Fruit fly (Drosophila melanogaster) ovary, adult (tissue): ENCODE data around the gene bves.

Experiments used
- CG17801 ChIP-seq: fragments of 200-800 bp; optimal IDR thresholded peaks from 2 replicates; lab custom pipeline; 2019; ENCODE audit warnings: missing biosample characterization, mild to moderate bottlenecking, missing genetic modification characterization, moderate library complexity; ENCODE audit not compliant: partially characterized antibody

Gene bves

DNA sequence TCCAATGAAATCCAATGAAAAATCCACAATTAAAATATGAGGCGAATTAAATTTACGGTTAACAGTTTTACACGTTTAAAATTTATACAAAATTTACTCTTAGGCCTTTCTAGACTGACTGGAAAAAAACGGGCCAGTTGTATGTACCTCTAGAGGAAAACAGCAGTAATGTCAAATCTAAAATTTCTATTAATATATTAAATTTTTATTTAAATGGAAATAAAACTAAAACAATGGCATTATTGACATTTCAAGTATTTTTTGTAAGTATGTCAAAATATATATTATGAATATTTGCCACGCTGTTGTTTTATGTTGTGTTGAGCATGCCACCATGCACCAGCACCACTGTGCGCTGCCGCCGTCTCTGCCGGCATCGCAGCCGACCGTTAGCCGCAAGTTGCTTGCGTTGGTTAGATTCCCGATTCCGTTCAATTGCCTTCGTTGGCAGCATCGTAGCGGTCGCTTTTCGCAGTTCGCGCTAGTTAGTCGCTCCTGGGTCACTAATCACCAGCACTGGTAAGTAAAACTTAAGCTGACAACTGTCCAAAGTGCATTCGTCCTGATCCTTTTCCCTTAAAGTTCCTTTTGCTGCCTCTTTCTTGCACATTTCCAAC, 8.8 kb upstream of the bves start, which contains the start of gene Cbs:
Gene Cbs, plus strand, starts transcription at position 308 of the 617 bp plus-strand sequence.
- no peak for TF ChIP-seq CG17801 (GFP tag; lab: Kevin White, UChicago)

dm6 chrX:21045448-21045941, 8.3 kb upstream of the bves start:
- TF ChIP-seq CG17801 (GFP tag; lab: Kevin White, UChicago): no peak

DNA sequence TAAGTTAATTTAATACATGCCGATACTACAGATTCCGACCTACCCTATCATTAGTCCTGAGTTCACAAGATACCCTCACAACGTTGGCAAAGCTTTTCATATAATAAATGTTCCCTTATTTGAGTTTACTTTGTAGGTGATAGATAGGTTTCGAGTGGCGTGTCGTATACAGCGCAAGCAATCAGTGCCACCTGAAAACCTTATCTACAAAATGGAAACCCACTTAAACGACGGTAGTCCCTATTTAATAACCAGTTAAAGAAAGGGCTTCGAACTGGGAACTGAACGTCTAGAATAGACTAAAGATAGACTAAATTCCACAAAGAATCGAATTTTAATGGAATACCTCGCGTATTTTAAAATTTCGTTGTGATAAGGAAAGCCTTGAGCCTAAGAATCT, 7.6 kb upstream of the bves start:
- TF ChIP-seq CG17801 (GFP tag; lab: Kevin White, UChicago): no peak

DNA sequence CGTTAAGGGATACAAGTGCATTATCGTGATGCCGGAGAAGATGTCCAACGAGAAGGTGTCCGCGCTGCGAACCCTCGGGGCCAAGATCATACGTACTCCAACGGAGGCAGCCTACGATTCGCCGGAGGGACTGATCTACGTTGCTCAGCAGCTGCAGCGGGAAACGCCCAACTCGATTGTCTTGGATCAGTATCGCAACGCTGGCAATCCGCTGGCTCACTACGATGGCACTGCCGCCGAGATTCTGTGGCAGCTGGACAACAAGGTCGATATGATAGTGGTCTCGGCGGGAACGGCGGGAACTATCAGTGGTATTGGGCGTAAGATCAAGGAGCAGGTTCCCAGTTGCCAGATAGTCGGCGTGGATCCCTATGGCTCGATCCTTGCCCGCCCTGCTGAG, 6.0 kb upstream of the bves start:
- no peak for TF ChIP-seq CG17801 (GFP tag; lab: Kevin White, UChicago)

DNA sequence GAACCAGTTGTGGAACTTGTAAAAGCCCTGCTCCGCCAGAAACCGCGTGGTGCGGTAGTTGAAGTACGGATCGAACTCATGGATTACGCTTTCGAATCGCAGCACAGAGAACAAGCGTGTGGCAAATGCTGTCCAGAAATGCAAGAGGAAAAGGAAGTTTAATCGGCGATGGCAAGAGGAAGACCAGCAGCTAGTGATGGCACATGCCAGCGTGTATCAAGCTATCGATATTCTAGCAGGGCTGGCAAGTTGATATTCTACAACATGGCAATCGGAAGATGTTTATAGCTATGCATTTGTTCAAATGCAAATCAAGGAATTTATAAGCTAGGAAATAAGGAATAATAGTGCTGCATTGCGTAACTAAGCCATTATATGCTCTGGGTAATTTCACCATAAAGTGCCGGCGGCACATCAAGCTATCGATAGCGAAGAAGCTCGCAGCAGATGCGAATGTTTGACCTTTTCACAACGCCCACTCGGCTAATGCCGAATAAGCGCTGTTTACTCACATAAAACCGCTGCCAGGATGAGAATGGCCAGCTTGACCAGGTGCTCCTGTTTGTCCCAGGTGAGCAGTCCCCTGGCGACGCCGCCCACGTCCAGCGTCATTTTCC, 556 bp upstream of the bves start:
- peak; percentile 87 for TF ChIP-seq CG17801 (GFP tag; lab: Kevin White, UChicago)

DNA sequence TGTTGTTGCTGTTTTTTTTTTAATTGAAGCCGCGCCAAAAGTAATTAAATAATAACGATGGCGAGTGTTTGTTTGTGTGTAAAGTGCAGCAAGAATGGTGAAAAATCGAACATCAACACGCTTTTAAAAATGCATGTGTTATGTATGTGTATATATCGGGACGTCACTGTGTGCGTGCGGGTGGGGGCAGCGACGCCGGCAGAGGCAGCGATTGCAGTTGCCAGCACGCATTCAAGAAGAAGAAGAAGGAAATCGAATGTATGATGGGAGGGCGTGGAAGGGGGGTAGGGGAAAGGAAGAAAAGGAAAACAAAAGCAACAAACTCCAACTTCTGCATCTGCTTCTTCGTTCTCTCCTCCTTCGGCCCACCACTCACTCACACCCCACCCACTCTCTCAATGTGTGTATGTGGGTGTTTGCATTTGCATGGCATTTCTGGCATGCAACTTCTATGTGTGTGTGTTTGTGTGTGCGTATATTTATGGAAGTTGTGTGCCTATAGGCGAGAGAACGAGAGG, 1.3 kb downstream of the bves start:
- peak; percentile 25 for TF ChIP-seq CG17801 (GFP tag; lab: Kevin White, UChicago)

DNA sequence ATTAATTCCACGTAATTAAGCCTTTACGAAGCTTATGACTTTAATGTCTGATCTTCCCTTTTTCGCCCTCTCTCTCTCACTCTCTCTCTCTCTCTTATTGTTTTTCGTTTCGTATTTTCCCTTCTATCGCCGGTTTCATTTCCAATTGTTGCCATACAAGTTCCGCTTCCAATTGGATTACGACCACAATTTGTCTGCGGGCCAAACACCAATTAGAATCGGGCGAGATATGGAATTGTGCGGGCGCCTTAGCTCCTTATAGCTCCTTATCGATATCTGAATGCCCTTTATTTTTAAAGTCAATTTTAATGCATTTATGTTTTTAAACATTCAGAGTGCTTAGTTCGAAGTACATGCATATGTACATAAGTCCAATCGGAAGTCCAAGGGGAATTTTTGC, 3.0 kb downstream of the bves start:
- no peak for TF ChIP-seq CG17801 (GFP tag; lab: Kevin White, UChicago)

DNA sequence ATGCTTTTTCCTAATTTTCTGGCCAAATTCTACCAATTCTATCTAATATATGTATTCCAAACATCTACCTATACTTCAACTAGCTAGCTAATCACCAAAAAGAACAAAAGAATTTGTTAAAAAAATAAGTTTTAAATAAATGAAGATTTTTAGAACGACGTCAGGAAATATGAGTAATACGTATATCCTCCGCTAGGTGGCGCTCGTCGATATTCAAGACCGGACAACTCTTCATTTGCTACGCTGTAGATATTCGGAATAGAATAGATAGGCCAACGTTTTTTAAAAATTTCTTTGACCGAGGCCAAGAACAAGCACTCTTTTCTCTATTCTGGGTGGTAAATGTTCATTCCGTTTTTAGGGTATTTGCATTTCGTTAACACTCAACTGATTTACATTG, 4.7 kb downstream of the bves start:
- no peak for TF ChIP-seq CG17801 (GFP tag; lab: Kevin White, UChicago)

- no peak for TF ChIP-seq CG17801 (GFP tag; lab: Kevin White, UChicago)
Measured at dm6 chrX:21058991-21059390, 5.2 kb downstream of the bves start.

DNA sequence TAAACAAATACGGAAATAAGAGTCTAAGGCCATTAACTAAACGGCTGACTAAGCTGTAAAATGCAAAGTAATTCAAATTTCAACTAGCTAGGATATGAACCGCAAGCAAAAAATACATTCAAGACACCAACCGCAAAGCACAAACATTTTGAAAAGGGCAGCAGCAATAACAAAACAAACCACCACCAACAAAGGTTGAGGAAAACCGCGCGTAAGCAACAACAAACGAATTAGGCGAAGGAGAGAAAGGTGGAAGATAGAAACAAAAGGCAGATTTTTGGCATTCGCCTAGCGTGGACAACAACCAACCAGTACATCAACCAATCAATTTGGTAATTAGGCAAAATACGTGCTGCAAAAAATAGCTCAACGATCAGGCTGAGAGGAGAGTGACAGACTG, 6.8 kb downstream of the bves start:
- TF ChIP-seq CG17801 (GFP tag; lab: Kevin White, UChicago): no peak

DNA sequence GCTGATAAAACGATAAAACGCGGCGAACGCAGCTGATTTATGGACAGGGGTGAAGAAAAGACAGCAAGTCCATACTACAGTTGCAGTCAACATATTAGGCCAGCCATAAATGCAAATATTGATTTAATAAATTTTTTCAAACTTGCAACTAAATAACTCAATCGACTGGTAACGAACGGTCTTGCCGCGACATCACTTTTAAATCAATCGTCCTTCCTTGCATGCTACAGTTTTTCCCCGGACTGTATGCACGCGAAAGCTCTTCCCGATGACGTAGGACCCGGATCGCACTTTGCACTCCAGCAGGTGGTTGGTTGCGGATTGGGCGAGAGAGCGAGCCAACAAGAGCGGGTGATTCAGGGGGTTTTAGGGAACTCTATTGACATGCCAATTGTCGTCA, 11.2 kb downstream of the bves start:
- TF ChIP-seq CG17801 (GFP tag; lab: Kevin White, UChicago): peak; percentile 93

- no peak for TF ChIP-seq CG17801 (GFP tag; lab: Kevin White, UChicago)
Measured at dm6 chrX:21065775-21066174, 12.0 kb downstream of the bves start.

DNA sequence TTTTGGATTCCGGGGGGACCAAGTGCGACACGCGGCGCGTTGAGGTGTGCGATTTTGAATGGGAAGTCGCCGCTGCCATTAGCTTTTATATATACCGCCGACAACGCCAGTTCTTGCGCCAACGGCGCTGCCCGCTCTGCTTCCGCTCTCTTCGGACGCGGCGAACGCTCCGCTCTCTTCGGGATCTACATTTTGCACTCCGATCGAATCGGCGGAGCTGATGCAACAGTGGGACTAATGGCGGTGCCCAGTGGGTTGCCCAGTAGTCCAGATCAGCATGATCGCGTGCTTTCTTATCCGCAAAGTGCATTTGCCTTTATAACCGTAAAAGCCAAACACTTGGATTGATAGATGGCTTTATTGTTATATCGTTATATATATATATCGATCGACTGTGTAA, 13.7 kb downstream of the bves start, which contains the start of gene CG32512:
Gene CG32512, minus strand, starts transcription at position 67 of the 400 bp plus-strand sequence.
- TF ChIP-seq CG17801 (GFP tag; lab: Kevin White, UChicago): no peak

DNA sequence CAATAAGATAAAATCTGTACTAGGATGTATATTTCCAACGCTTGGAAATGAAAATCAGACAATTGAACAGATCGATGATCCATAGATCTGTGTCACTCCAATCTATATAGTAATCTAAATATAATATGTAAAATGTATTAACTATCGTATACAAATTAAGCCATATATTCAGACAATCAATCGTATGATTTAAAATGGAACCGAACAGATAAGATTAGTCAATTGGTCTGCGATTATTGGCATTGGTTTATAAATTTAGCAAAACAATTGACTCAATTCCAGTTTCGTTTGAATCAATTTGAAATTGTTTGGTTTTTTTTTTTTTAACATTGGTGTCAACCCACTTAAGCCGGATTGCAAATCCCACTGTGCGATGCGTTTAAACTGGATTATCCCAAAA, 14.1 kb downstream of the bves start:
- TF ChIP-seq CG17801 (GFP tag; lab: Kevin White, UChicago): no peak

DNA sequence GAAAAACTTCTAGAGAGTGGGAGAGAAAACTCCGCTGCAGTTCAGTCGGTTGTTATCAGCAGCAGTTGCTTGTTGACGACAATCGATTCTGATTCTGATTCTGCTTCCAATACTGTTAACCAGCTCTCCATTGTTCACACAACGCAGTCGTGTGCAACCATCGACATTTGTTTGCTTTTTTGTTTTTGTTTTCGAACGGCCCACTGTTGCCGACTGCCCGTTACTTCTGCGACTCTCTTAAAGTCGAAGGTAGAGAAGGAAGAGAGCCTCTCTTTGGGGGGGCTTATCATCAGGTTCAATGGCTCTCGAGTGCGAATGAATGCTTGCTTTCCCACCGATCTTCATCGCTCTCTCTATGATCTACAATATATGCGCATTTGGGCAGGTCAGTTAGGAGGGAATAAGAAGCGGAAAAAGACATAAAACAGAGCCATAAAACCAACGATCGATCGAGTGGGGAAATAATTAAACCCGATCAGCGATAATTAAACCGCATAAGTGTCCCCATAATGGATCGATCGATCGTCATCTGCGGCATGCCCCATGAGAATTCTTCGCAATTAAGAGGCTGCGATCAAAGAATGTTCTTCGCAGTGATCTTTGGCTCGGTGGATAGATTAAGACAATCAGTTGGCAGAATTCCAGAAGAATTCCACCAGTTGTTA, 18.1 kb downstream of the bves start:
- TF ChIP-seq CG17801 (GFP tag; lab: Kevin White, UChicago): peak; percentile 78
